Worm (Caenorhabditis elegans): ENCODE measurements around the gene clc-5.

The clc-5 gene

ce11 chrX:7437949-7438348 is 4.6 kb downstream of the clc-5 start, which contains the start of gene C01C10.2:
TSS of gene C01C10.2 (minus strand) at chrX:7438118.
- TF ChIP-seq syd-9 (tag; optimal IDR thresholded peaks at IDR 0.05) (no peak), ceh-2 (tag; optimal IDR thresholded peaks at IDR 0.05) (no peak), tbx-7 (tag; optimal IDR thresholded peaks at IDR 0.05) (no peak), unc-55 (GFP tag; optimal IDR thresholded peaks at IDR 0.05) (no peak), ceh-22 (tag; optimal IDR thresholded peaks at IDR 0.05) (no peak), eyg-1 (tag; optimal IDR thresholded peaks at IDR 0.05) (no peak), hlh-13 (GFP tag; optimal IDR thresholded peaks at IDR 0.05) (no peak), fax-1 (tag; optimal IDR thresholded peaks at IDR 0.05) (no peak), nhr-11 (tag; optimal IDR thresholded peaks at IDR 0.05) (no peak), ttx-3 (tag; optimal IDR thresholded peaks at IDR 0.05) (no peak), ama-1 (optimal IDR thresholded peaks at IDR 0.05) (no peak), elt-2 (tag; optimal IDR thresholded peaks at IDR 0.05) (no peak), ceh-9 (tag; optimal IDR thresholded peaks at IDR 0.05) (no peak), odd-2 (tag; optimal IDR thresholded peaks at IDR 0.05) (no peak), pat-9 (tag; optimal IDR thresholded peaks at IDR 0.05) (no peak), unc-3 (GFP tag; conservative IDR thresholded peaks at IDR 0.05) (no peak), unc-3 (tag; optimal IDR thresholded peaks at IDR 0.05) (no peak), fkh-6 (tag; optimal IDR thresholded peaks at IDR 0.05) (no peak)

ce11 chrX:7440102-7440501 is 6.7 kb downstream of the clc-5 start:
- TF ChIP-seq hlh-6 (tag; optimal IDR thresholded peaks at IDR 0.05), result no peak

DNA sequence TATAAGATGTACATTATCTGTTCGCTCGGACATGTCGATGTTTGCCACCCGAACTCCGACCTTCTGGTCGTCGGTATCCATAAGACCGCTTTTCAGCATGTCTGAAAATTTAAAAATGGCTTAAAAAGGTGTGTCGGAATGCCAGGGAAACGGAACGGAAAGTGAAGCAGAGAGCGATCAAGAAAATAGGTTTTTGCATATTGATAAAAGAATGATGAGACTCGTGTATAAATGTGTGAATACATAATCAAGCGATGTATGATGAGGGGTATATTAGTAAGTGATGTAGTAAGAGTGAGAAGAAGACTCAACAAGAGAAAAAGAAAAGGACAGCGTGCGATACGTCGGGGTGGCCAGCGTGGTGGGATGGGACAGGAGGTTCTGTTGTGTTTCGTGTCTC is 9.1 kb downstream of the clc-5 start, which contains the start of gene acl-12:
TSS of gene acl-12 (minus strand) at position 101 of the 400 bp plus-strand sequence.
- TF ChIP-seq nfya-1 (tag; optimal IDR thresholded peaks at IDR 0.05) (peak; percentile 15), nhr-232 (tag; optimal IDR thresholded peaks at IDR 0.05) (no peak), ref-2 (tag; optimal IDR thresholded peaks at IDR 0.05) (peak; percentile 1)

DNA sequence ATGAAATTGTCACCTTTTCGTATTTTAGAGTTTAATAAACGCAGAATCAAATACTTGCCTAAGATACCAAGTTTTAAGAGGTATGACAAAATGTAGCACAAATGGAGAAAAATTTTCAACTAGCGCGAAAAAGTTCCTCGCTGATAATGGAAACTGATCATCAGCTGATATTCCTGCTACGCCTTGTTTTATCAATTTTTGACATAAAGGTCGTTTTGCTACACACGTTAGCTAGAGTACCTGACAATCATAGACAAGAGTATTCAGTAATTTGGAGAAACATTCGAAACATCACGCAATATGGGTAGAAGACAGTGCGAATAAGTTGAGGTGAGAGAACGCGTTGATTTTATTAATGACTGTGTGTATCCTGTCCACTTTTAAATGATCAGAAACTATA is 12.4 kb downstream of the clc-5 start:
- TF ChIP-seq elt-2 (tag; optimal IDR thresholded peaks at IDR 0.05) (peak; percentile 28), K02D7.2 (tag; optimal IDR thresholded peaks at IDR 0.05) (no peak), zip-5 (tag; optimal IDR thresholded peaks at IDR 0.05) (no peak)

DNA sequence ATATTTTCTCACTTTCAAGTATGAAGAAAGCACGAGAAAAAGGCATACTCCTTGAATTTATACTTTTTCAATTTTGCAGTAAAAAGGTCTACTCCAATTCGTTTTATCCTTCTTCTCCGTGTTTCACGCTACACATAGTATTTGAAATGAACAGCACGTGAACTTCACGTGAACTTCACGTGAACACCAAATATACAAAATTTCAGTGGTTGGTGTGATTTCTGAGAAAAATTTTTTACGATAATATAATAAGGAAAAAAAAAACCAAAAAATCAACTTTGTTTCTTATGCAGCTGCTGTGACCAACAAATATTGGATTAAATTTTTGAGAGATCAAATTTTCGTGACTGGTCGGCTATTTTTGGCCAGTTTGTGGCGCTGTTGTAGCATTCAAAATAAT is 13.1 kb downstream of the clc-5 start:
- no peak for TF ChIP-seq madf-2 (tag; optimal IDR thresholded peaks at IDR 0.05)
- no peak for TF ChIP-seq che-1 (tag; optimal IDR thresholded peaks at IDR 0.05)
- no peak for TF ChIP-seq pax-1 (tag; optimal IDR thresholded peaks at IDR 0.05)
- TF ChIP-seq ets-4 (tag; optimal IDR thresholded peaks at IDR 0.05), result no peak

DNA sequence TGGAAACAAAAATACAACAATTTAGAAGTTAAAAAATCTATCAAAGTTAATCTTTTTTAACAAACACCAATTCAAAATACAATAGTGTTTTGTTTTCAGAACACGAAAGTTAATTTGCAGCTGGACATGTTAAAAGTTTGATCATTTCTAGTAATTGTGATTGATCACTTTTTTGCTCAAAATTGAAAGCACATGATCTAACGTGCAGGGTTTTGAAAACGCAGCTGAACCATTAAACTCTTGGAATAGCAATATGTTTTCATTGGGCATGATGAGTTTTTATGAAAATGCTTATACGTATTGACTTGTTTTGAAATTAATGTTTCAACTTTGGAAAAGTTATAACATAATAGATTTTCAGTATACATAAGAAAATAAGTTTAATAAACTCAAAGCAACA is 14.0 kb downstream of the clc-5 start:
- no peak for TF ChIP-seq sox-2 (GFP tag; IDR thresholded peaks at IDR 0.05)
- no peak for TF ChIP-seq npax-4 (tag; optimal IDR thresholded peaks at IDR 0.05)
- TF ChIP-seq hlh-30 (tag; optimal IDR thresholded peaks at IDR 0.05; ENCODE audit: insufficient read depth), result no peak
- TF ChIP-seq che-1 (tag; optimal IDR thresholded peaks at IDR 0.05), result no peak
- no peak for TF ChIP-seq dmd-4 (tag; optimal IDR thresholded peaks at IDR 0.05; ENCODE audit: borderline replicate concordance)
- no peak for TF ChIP-seq ahr-1 (tag; optimal IDR thresholded peaks at IDR 0.05)
- no peak for TF ChIP-seq rnt-1 (tag; optimal IDR thresholded peaks at IDR 0.05)
- no peak for TF ChIP-seq ceh-48 (tag; optimal IDR thresholded peaks at IDR 0.05)
- TF ChIP-seq ceh-19 (GFP tag; optimal IDR thresholded peaks at IDR 0.05), result no peak
- TF ChIP-seq zip-5 (tag; optimal IDR thresholded peaks at IDR 0.05), result no peak
- no peak for TF ChIP-seq ceh-24 (tag; optimal IDR thresholded peaks at IDR 0.05)
- no peak for TF ChIP-seq odd-2 (tag; optimal IDR thresholded peaks at IDR 0.05)
- TF ChIP-seq pat-9 (tag; optimal IDR thresholded peaks at IDR 0.05), result no peak
- no peak for TF ChIP-seq ceh-31 (tag; optimal IDR thresholded peaks at IDR 0.05)
- TF ChIP-seq C08G9.2 (tag; optimal IDR thresholded peaks at IDR 0.05), result no peak
